Worm (Caenorhabditis elegans): ENCODE measurements around the gene F07G6.5.

Gene F07G6.5

ce11 chrX:1729558-1729957 lies 23.1 kb upstream of the F07G6.5 start, which contains the start of gene dgn-3:
Gene dgn-3, plus strand, starts transcription at chrX:1729858.
- TF ChIP-seq pag-3 (tag; optimal IDR thresholded peaks at IDR 0.05; ENCODE audit: borderline replicate concordance, insufficient read depth) (no peak), lir-3 (tag; optimal IDR thresholded peaks at IDR 0.05; ENCODE audit: poor library complexity) (no peak), lin-14 (GFP tag; optimal IDR thresholded peaks at IDR 0.05) (no peak), mab-9 (GFP tag; IDR thresholded peaks at IDR 0.05) (no peak), elt-2 (tag; optimal IDR thresholded peaks at IDR 0.05) (no peak), aly-2 (tag; optimal IDR thresholded peaks at IDR 0.05) (no peak), snu-23 (GFP tag; optimal IDR thresholded peaks at IDR 0.05) (no peak), sptf-1 (tag; optimal IDR thresholded peaks at IDR 0.05) (no peak), jun-1 (tag; optimal IDR thresholded peaks at IDR 0.05) (no peak), lin-35 (GFP tag; optimal IDR thresholded peaks at IDR 0.05) (no peak), unc-86 (tag; optimal IDR thresholded peaks at IDR 0.05) (no peak)

DNA sequence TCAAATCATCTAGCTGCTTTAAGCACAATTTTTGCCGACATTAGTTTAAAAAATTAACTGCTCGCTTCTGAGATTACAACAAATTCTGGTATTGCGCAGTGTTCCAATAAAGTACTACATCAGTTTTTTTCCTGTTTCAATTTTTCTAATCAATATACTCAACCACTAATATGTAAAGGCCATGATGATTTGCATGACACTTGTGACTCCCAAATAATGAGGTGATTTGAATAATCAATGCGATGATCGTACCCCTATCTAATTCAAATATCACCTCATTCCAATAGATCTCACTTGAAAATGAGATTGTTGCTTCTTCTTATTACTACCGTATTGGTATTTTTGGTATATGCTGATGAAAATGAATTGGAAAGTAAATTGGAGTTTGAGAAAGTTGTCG lies 20.6 kb upstream of the F07G6.5 start, which contains the start of gene F07G6.2:
TSS of gene F07G6.2 (plus strand) at position 301 of the 400 bp plus-strand sequence.
- TF ChIP-seq ceh-8 (GFP tag; optimal IDR thresholded peaks at IDR 0.05): no peak
- TF ChIP-seq mab-9 (GFP tag; IDR thresholded peaks at IDR 0.05): no peak
- TF ChIP-seq nhr-77 (tag; optimal IDR thresholded peaks at IDR 0.05): no peak
- no peak for TF ChIP-seq alr-1 (tag; optimal IDR thresholded peaks at IDR 0.05; ENCODE audit: borderline replicate concordance)

DNA sequence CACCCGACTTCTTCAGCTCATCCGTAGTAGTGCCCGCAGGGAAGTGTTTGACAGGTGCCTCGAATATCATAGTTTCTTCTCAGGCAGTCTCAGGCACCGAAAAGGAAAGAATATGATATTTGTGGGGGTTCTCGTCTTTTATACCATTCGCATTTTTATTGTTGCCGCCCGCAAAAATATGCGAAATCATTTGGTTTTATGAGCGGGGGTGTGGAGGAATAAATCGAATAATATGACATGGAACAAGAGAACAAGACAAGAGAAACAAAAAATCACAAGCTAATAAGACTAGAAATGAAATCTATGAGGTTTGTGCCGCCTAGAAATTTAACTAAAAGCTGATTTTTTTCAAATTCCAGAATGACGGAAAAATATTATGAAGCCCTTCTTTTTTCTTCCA lies 13.9 kb upstream of the F07G6.5 start, which contains the start of gene F07G6.8:
TSS of gene F07G6.8 (minus strand) at position 101 of the 400 bp plus-strand sequence.
- TF ChIP-seq zag-1 (tag; optimal IDR thresholded peaks at IDR 0.05): no peak
- TF ChIP-seq mef-2 (tag; optimal IDR thresholded peaks at IDR 0.05): no peak
- no peak for TF ChIP-seq fkh-8 (tag; optimal IDR thresholded peaks at IDR 0.05)
- no peak for TF ChIP-seq elt-2 (tag; optimal IDR thresholded peaks at IDR 0.05)
- no peak for TF ChIP-seq lin-39 (tag; optimal IDR thresholded peaks at IDR 0.05)
- no peak for TF ChIP-seq pag-3 (tag; optimal IDR thresholded peaks at IDR 0.05; ENCODE audit: borderline replicate concordance, insufficient read depth)
- no peak for TF ChIP-seq unc-30 (tag; optimal IDR thresholded peaks at IDR 0.05)
- TF ChIP-seq hlh-17 (GFP tag; optimal IDR thresholded peaks at IDR 0.05; ENCODE audit: borderline replicate concordance): no peak
- TF ChIP-seq ceh-90 (tag; optimal IDR thresholded peaks at IDR 0.05): no peak
- no peak for TF ChIP-seq mdl-1 (tag; optimal IDR thresholded peaks at IDR 0.05)
- TF ChIP-seq pqm-1 (tag; optimal IDR thresholded peaks at IDR 0.05): no peak
- no peak for TF ChIP-seq elt-3 (tag; optimal IDR thresholded peaks at IDR 0.05)
- no peak for TF ChIP-seq nhr-47 (tag; optimal IDR thresholded peaks at IDR 0.05)
- TF ChIP-seq aly-2 (tag; optimal IDR thresholded peaks at IDR 0.05): no peak
- TF ChIP-seq nhr-20 (tag; optimal IDR thresholded peaks at IDR 0.05): no peak
- no peak for TF ChIP-seq zip-4 (GFP tag; optimal IDR thresholded peaks at IDR 0.05)
- no peak for TF ChIP-seq unc-86 (tag; optimal IDR thresholded peaks at IDR 0.05)
- no peak for TF ChIP-seq unc-98 (GFP tag; IDR thresholded peaks at IDR 0.05)

DNA sequence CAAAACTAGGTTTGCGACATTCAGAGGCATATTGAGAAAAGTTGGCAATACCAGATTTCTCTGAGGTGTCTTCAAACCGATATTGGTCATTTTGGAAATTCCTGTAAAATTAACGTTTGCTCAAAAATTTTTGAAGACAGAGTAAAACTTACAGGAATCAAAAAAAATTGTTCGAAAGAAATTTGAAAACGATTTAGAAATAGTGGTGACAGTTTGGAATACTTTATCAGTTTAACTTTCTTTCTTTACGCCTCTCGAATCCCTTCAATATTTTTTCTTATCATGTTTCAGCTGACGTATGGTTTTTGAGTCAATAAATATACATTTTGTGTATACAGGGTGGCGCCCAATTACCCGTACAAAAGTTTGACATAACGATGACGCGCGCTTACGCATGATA lies 12.0 kb upstream of the F07G6.5 start, which contains the start of gene fbxa-53:
TSS of gene fbxa-53 (minus strand) at position 101 of the 400 bp plus-strand sequence.
- TF ChIP-seq mep-1 (tag; optimal IDR thresholded peaks at IDR 0.05): no peak

DNA sequence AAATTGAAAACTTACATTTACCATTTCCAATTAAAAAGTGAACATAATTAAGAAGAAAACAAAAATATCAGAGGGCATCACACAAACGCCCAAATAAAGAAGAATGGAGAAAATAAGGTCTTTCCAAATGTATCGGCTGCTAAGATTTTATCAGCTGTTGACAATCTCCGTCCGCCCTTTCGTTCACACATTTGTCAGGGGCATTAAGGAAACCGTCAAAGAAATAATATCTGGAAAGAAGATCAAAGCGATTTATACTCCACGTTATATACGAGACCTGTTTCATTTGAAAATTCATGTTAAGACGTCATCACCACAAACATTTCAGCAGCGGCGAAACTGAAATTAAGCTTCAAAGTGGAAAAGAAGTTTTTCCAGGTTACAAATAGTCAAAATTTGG lies 6.1 kb upstream of the F07G6.5 start, which contains the start of gene fbxa-52:
TSS of gene fbxa-52 (minus strand) at position 101 of the 400 bp plus-strand sequence.
- TF ChIP-seq ces-1 (GFP tag; optimal IDR thresholded peaks at IDR 0.05): no peak
- TF ChIP-seq efl-3 (GFP tag; optimal IDR thresholded peaks at IDR 0.05): no peak
- no peak for TF ChIP-seq sptf-1 (tag; optimal IDR thresholded peaks at IDR 0.05)
- no peak for TF ChIP-seq hlh-4 (tag; optimal IDR thresholded peaks at IDR 0.05)
- no peak for TF ChIP-seq mef-2 (tag; optimal IDR thresholded peaks at IDR 0.05)
- TF ChIP-seq irx-1 (tag; optimal IDR thresholded peaks at IDR 0.05): no peak
- TF ChIP-seq tlp-1 (tag; optimal IDR thresholded peaks at IDR 0.05): no peak
- TF ChIP-seq unc-130 (tag; optimal IDR thresholded peaks at IDR 0.05): no peak
